Fruit fly (Drosophila melanogaster): ENCODE measurements around the gene CG9257.
A peak's percentile ranks its signal among the peaks of the same experiment; 100 is the strongest.

The CG9257 gene

dm6 chr2L:21104326-21104725, 1.8 kb downstream of the CG9257 start, which contains the start of the genes CG46307 and Nhe2 (continued):
- TF ChIP-seq CG34422 (GFP tag; IDR thresholded peaks at IDR 0.05) (0 out of 3 replicates have a peak, but pooled peaks have one; percentile 51), CG4854 (GFP tag; optimal IDR thresholded peaks at IDR 0.05) (no peak), stc (GFP tag; IDR thresholded peaks at IDR 0.05) (no peak), nerfin-2 (GFP tag; IDR thresholded peaks at IDR 0.05; ENCODE audit: partially characterized antibody) (no peak), gt (GFP tag; IDR thresholded peaks at IDR 0.05) (no peak), Rx (GFP tag; IDR thresholded peaks at IDR 0.05) (no peak), Oli (tag; optimal IDR thresholded peaks at IDR 0.05) (no peak), ERR (GFP tag; optimal IDR thresholded peaks at IDR 0.05) (no peak), NK7.1 (GFP tag; optimal IDR thresholded peaks at IDR 0.05) (no peak), h (optimal IDR thresholded peaks at IDR 0.05) (no peak), CoRest (tag; optimal IDR thresholded peaks at IDR 0.05) (no peak), Usf (GFP tag; optimal IDR thresholded peaks at IDR 0.05) (no peak), CG18262 (tag; optimal IDR thresholded peaks at IDR 0.05) (peak; percentile 0), hth (optimal IDR thresholded peaks at IDR 0.05) (no peak), run (tag; optimal IDR thresholded peaks at IDR 0.05) (no peak), CG9215 (GFP tag; IDR thresholded peaks at IDR 0.05) (no peak), pros (GFP tag; optimal IDR thresholded peaks at IDR 0.05) (peak; percentile 59), lab (GFP tag; optimal IDR thresholded peaks at IDR 0.05) (no peak), CG11398 (GFP tag; optimal IDR thresholded peaks at IDR 0.05) (no peak), dimm (GFP tag; IDR thresholded peaks at IDR 0.05) (no peak), Ets97D (GFP tag; optimal IDR thresholded peaks at IDR 0.05) (peak; percentile 58), CG16815 (GFP tag; optimal IDR thresholded peaks at IDR 0.05) (no peak), stwl (tag; optimal IDR thresholded peaks at IDR 0.05) (peak; percentile 62), CG10274 (GFP tag; optimal IDR thresholded peaks at IDR 0.05) (no peak), CG3838 (GFP tag; optimal IDR thresholded peaks at IDR 0.05) (no peak), crc (GFP tag; optimal IDR thresholded peaks at IDR 0.05) (no peak), chn (GFP tag; optimal IDR thresholded peaks at IDR 0.05) (no peak), CG8924 (tag; optimal IDR thresholded peaks at IDR 0.05) (peak; percentile 11), tna (GFP tag; IDR thresholded peaks at IDR 0.05; ENCODE audit: partially characterized antibody) (0 out of 2 replicates have a peak, but pooled peaks have one; percentile 21), trem (tag; optimal IDR thresholded peaks at IDR 0.05) (peak; percentile 52), H15 (GFP tag; IDR thresholded peaks at IDR 0.05) (no peak), B-H1 (GFP tag; IDR thresholded peaks at IDR 0.05) (0 out of 3 replicates have a peak, but pooled peaks have one; percentile 16), sens-2 (GFP tag; IDR thresholded peaks at IDR 0.05) (no peak), ase (GFP tag; IDR thresholded peaks at IDR 0.05) (no peak), hbn (GFP tag; IDR thresholded peaks at IDR 0.05; ENCODE audit: partially characterized antibody) (no peak), Rfx (GFP tag; IDR thresholded peaks at IDR 0.05) (no peak), schlank (tag; optimal IDR thresholded peaks at IDR 0.05) (no peak), CG13424 (tag; optimal IDR thresholded peaks at IDR 0.05) (no peak), tap (tag; optimal IDR thresholded peaks at IDR 0.05) (no peak), CG18619 (GFP tag; optimal IDR thresholded peaks at IDR 0.05) (no peak), E2f2 (GFP tag; IDR thresholded peaks at IDR 0.05) (peak; percentile 8; the same call in 1 of the 2 replicates), gsb-n (tag; optimal IDR thresholded peaks at IDR 0.05) (no peak), CG1792 (GFP tag; optimal IDR thresholded peaks at IDR 0.05) (no peak), ftz-f1 (GFP tag; optimal IDR thresholded peaks at IDR 0.05) (no peak), CG18011 (GFP tag; optimal IDR thresholded peaks at IDR 0.05) (no peak), otp (GFP tag; IDR thresholded peaks at IDR 0.05) (no peak), Elba2 (GFP tag; optimal IDR thresholded peaks at IDR 0.05) (no peak), CG16863 (GFP tag; optimal IDR thresholded peaks at IDR 0.05) (no peak), unc-4 (GFP tag; IDR thresholded peaks at IDR 0.05; ENCODE audit: partially characterized antibody) (no peak), CrebB (tag; optimal IDR thresholded peaks at IDR 0.05) (no peak), sens (GFP tag) (peak; percentile 78), CG6791 (GFP tag; IDR thresholded peaks at IDR 0.05; ENCODE audit: partially characterized antibody) (no peak), MESR4 (GFP tag; optimal IDR thresholded peaks at IDR 0.05) (no peak)

Measured in whole organism, embryonic.